Worm (Caenorhabditis elegans) whole organism, midembryonic: ENCODE measurements around the gene iars-1.

Experiments used
- flt-1 ChIP-seq: fragments of 200-800 bp; sonication (Bioruptor generic); IDR thresholded peaks from 2 replicates; pipeline ENCODE4 v1.3.6; 2022; ENCODE audit warnings: missing genetic modification characterization, missing compliant biosample characterization
- tab-1 ChIP-seq: fragments of 200-800 bp; sonication (Bioruptor generic); IDR thresholded peaks from 2 replicates; pipeline ENCODE4 v1.3.6; 2022; ENCODE audit warnings: missing genetic modification characterization, missing compliant biosample characterization
- ztf-23 ChIP-seq: fragments of 200-800 bp; sonication (Bioruptor generic); IDR thresholded peaks from 2 replicates; pipeline ENCODE4 v1.3.6; 2022; ENCODE audit warnings: missing genetic modification reagents, missing genetic modification characterization, missing compliant biosample characterization
- ztf-29 ChIP-seq: fragments of 200-800 bp; sonication (Bioruptor generic); IDR thresholded peaks from 2 replicates; pipeline ENCODE4 v1.3.6; 2022; ENCODE audit warnings: missing genetic modification reagents, missing genetic modification characterization, missing compliant biosample characterization

- TF ChIP-seq flt-1 (no peak), tab-1 (GFP tag; lab: Robert Waterston, UW) (no peak), ztf-29 (no peak), ztf-23 (GFP tag; lab: Robert Waterston, UW) (no peak)
These were observed 18.7 kb downstream of the iars-1 start, which contains the start of gene nfu-1 for ce11 chrIV:10387113-10387512.
